Worm (Caenorhabditis elegans): ENCODE data around the gene C37C3.12.

C37C3.12 gene

DNA sequence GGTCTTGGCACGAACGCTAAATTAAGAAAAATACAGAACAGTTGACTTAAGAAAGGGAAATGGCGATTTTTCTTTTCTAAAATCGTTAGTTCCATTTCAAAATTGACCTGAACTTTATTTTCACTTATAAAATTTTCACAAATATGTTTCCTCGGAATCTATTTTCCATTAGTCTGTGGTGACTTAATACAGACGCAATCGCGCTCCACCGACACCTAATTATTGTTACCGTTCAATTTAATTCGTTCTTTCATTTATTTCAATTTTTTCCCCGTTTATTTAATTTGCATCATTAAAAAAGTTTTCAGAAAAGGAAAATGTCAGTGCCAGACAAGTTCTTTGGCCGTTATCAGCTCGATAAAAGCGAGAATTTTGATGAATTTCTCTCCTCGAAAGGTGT, 19.1 kb downstream of the C37C3.12 start, which contains the start of gene lbp-4:
Gene lbp-4 (plus strand): TSS at position 309 of the 400 bp plus-strand sequence.
- no peak for TF ChIP-seq rnt-1 (tag; optimal IDR thresholded peaks at IDR 0.05)
- peak; percentile 2 for TF ChIP-seq zip-5 (tag; optimal IDR thresholded peaks at IDR 0.05)
- no peak for TF ChIP-seq elt-4 (tag; optimal IDR thresholded peaks at IDR 0.05)
- TF ChIP-seq nhr-11 (tag; optimal IDR thresholded peaks at IDR 0.05) = no peak
- no peak for TF ChIP-seq hlh-8 (tag; optimal IDR thresholded peaks at IDR 0.05)
- no peak for TF ChIP-seq dmd-4 (tag; optimal IDR thresholded peaks at IDR 0.05; ENCODE audit: borderline replicate concordance)
- TF ChIP-seq pat-9 (tag; optimal IDR thresholded peaks at IDR 0.05) = no peak
- TF ChIP-seq ceh-30 (tag; optimal IDR thresholded peaks at IDR 0.05) = no peak
- no peak for TF ChIP-seq ahr-1 (tag; optimal IDR thresholded peaks at IDR 0.05)
- no peak for TF ChIP-seq fkh-10 (GFP tag; optimal IDR thresholded peaks at IDR 0.05)
- no peak for TF ChIP-seq ama-1 (optimal IDR thresholded peaks at IDR 0.05)
- no peak for TF ChIP-seq pros-1 (tag; optimal IDR thresholded peaks at IDR 0.05)
- peak; percentile 62 for TF ChIP-seq ceh-14 (tag; optimal IDR thresholded peaks at IDR 0.05)
- no peak for TF ChIP-seq T23F11.4 (GFP tag; optimal IDR thresholded peaks at IDR 0.05)
- no peak for TF ChIP-seq ceh-9 (tag; optimal IDR thresholded peaks at IDR 0.05)
- peak; percentile 22 for TF ChIP-seq elt-2 (tag; optimal IDR thresholded peaks at IDR 0.05)
- TF ChIP-seq pha-2 (tag; optimal IDR thresholded peaks at IDR 0.05) = no peak
- no peak for TF ChIP-seq ceh-6 (GFP tag; optimal IDR thresholded peaks at IDR 0.05)
- no peak for TF ChIP-seq hlh-30 (tag; optimal IDR thresholded peaks at IDR 0.05; ENCODE audit: insufficient read depth)
- no peak for TF ChIP-seq sox-2 (GFP tag; IDR thresholded peaks at IDR 0.05)
- no peak for TF ChIP-seq lin-11 (tag; optimal IDR thresholded peaks at IDR 0.05)
- no peak for TF ChIP-seq pha-4 (tag; optimal IDR thresholded peaks at IDR 0.05)
- TF ChIP-seq nhr-232 (tag; optimal IDR thresholded peaks at IDR 0.05) = no peak
- no peak for TF ChIP-seq pax-1 (tag; optimal IDR thresholded peaks at IDR 0.05)
- no peak for TF ChIP-seq che-1 (tag; optimal IDR thresholded peaks at IDR 0.05)
- TF ChIP-seq C08G9.2 (tag; optimal IDR thresholded peaks at IDR 0.05) = peak; percentile 57
- peak; percentile 79 for TF ChIP-seq tbx-2 (tag; optimal IDR thresholded peaks at IDR 0.05)
- TF ChIP-seq ceh-22 (tag; optimal IDR thresholded peaks at IDR 0.05) = no peak
- TF ChIP-seq npax-4 (tag; optimal IDR thresholded peaks at IDR 0.05) = no peak
- no peak for TF ChIP-seq K02D7.2 (tag; optimal IDR thresholded peaks at IDR 0.05)
- TF ChIP-seq ceh-45 (GFP tag; IDR thresholded peaks at IDR 0.05) = no peak
- no peak for TF ChIP-seq unc-3 (GFP tag; conservative IDR thresholded peaks at IDR 0.05)
- no peak for TF ChIP-seq unc-3 (tag; optimal IDR thresholded peaks at IDR 0.05)
- no peak for TF ChIP-seq gmeb-2 (tag; optimal IDR thresholded peaks at IDR 0.05)
- TF ChIP-seq Y22D7AL.16 (tag; optimal IDR thresholded peaks at IDR 0.05) = no peak
- TF ChIP-seq odd-2 (tag; optimal IDR thresholded peaks at IDR 0.05) = no peak
- no peak for TF ChIP-seq ceh-48 (tag; optimal IDR thresholded peaks at IDR 0.05)
- TF ChIP-seq tbx-7 (tag; optimal IDR thresholded peaks at IDR 0.05) = no peak
- TF ChIP-seq ceh-18 (tag; optimal IDR thresholded peaks at IDR 0.05) = no peak
- TF ChIP-seq fkh-6 (tag; optimal IDR thresholded peaks at IDR 0.05) = no peak
- peak; percentile 24 for TF ChIP-seq ceh-2 (tag; optimal IDR thresholded peaks at IDR 0.05)
- peak; percentile 23 for TF ChIP-seq lim-6 (tag; optimal IDR thresholded peaks at IDR 0.05)
- TF ChIP-seq C38D4.7 (GFP tag; optimal IDR thresholded peaks at IDR 0.05) = no peak
- TF ChIP-seq fax-1 (tag; optimal IDR thresholded peaks at IDR 0.05) = no peak
- no peak for TF ChIP-seq pag-3 (tag; optimal IDR thresholded peaks at IDR 0.05; ENCODE audit: borderline replicate concordance)
- no peak for TF ChIP-seq eyg-1 (tag; optimal IDR thresholded peaks at IDR 0.05)
- TF ChIP-seq ets-4 (tag; optimal IDR thresholded peaks at IDR 0.05) = peak; percentile 14
- TF ChIP-seq ztf-16 (tag; optimal IDR thresholded peaks at IDR 0.05) = no peak
- TF ChIP-seq syd-9 (tag; optimal IDR thresholded peaks at IDR 0.05) = no peak
- no peak for TF ChIP-seq K09A11.1 (tag; optimal IDR thresholded peaks at IDR 0.05; ENCODE audit: insufficient read depth)
- TF ChIP-seq hlh-6 (tag; optimal IDR thresholded peaks at IDR 0.05) = no peak
- no peak for TF ChIP-seq mec-3 (tag; optimal IDR thresholded peaks at IDR 0.05; ENCODE audit: borderline replicate concordance)
- no peak for TF ChIP-seq ttx-3 (tag; optimal IDR thresholded peaks at IDR 0.05)
- TF ChIP-seq madf-2 (tag; optimal IDR thresholded peaks at IDR 0.05) = no peak
- TF ChIP-seq hlh-13 (GFP tag; optimal IDR thresholded peaks at IDR 0.05) = no peak

Data from whole organism, late embryonic.